Worm (Caenorhabditis elegans): ENCODE measurements around the gene fipr-18.

ce11 chrIII:7506983-7507382, 47.9 kb downstream of the fipr-18 start:
- no peak for TF ChIP-seq ztf-23 (GFP tag; IDR thresholded peaks at IDR 0.05)
- no peak for TF ChIP-seq T22C8.4 (GFP tag; IDR thresholded peaks at IDR 0.05)
- no peak for TF ChIP-seq cog-1 (tag; optimal IDR thresholded peaks at IDR 0.05)
- TF ChIP-seq flt-1 (GFP tag; IDR thresholded peaks at IDR 0.05) = no peak
- no peak for TF ChIP-seq klf-2 (GFP tag; conservative IDR thresholded peaks at IDR 0.05)

Data from whole organism, midembryonic.